Fruit fly (Drosophila melanogaster) whole organism, adult: ENCODE data around the gene Ogdh.
A peak's percentile ranks its signal among the peaks of the same experiment; 100 is the strongest.

Experiments used
- CG12768 ChIP-seq: fragments of 200-800 bp; sonication (Bioruptor generic); optimal IDR thresholded peaks from 2 replicates; lab custom pipeline; 2017; ENCODE audit warnings: missing biosample characterization, missing genetic modification characterization, mild to moderate bottlenecking, moderate library complexity, missing genetic modification reagents
- CG1620 ChIP-seq: fragments of 200-800 bp; sonication (Bioruptor generic); optimal IDR thresholded peaks from 2 replicates; lab custom pipeline; 2016; ENCODE audit warnings: missing biosample characterization, missing genetic modification characterization
- CG33017 ChIP-seq: fragments of 200-800 bp; sonication (Bioruptor generic); optimal IDR thresholded peaks from 2 replicates; lab custom pipeline; 2018; ENCODE audit warnings: missing biosample characterization, mild to moderate bottlenecking, missing genetic modification characterization, moderate library complexity
- CG5204 ChIP-seq: fragments of 200-800 bp; sonication (Bioruptor generic); optimal IDR thresholded peaks from 2 replicates; lab custom pipeline; 2016; ENCODE audit warnings: missing biosample characterization, missing genetic modification characterization
- Clk ChIP-seq: fragments of 200-800 bp; sonication (Bioruptor generic); optimal IDR thresholded peaks from 2 replicates; lab custom pipeline; 2017; ENCODE audit warnings: missing biosample characterization, missing genetic modification characterization

- peak; percentile 62 for TF ChIP-seq CG33017 (tag; lab: Kevin White, UChicago)
- no peak for TF ChIP-seq CG5204 (GFP tag; lab: Kevin White, UChicago)
- peak; percentile 92 for TF ChIP-seq CG12768
- TF ChIP-seq CG1620 (GFP tag; lab: Kevin White, UChicago): peak; percentile 69
- TF ChIP-seq Clk (GFP tag; lab: Kevin White, UChicago): no peak
Observed at dm6 chr3L:17012017-17012719, 57.5 kb downstream of the Ogdh start, which contains the start of gene CG3764.
